Fruit fly (Drosophila melanogaster) whole organism, embryonic: Measurements from ENCODE around the gene RNF220.

Source experiments
- Atf-2 ChIP-seq: fragments of 200-800 bp; sonication (Bioruptor generic); optimal IDR thresholded peaks from 2 replicates; lab custom pipeline; 2016; ENCODE audit warnings: missing biosample characterization, missing genetic modification characterization
- B-H1 ChIP-seq: fragments of 200-800 bp; sonication (Bioruptor generic); IDR thresholded peaks from 3 replicates; pipeline ENCODE4 v1.3.6; 2022; ENCODE audit warnings: missing biosample characterization, missing genetic modification characterization
- BEAF-32 ChIP-seq: fragments of 200-800 bp; sonication (Bioruptor generic); optimal IDR thresholded peaks from 3 replicates; lab custom pipeline; 2017; ENCODE audit warnings: missing biosample characterization, missing genetic modification characterization, mild to moderate bottlenecking, moderate library complexity, missing genetic modification reagents
- Bgb ChIP-seq: fragments of 200-800 bp; sonication (Bioruptor generic); IDR thresholded peaks from 2 replicates; pipeline ENCODE4 v1.3.6; 2022; ENCODE audit warnings: missing biosample characterization, missing genetic modification characterization; ENCODE audit not compliant: partially characterized antibody
- CG10654 ChIP-seq: fragments of 200-800 bp; sonication (Bioruptor generic); optimal IDR thresholded peaks from 2 replicates; lab custom pipeline; 2016; ENCODE audit warnings: missing biosample characterization, missing genetic modification characterization
- CG10979 ChIP-seq: fragments of 200-800 bp; sonication (Bioruptor generic); optimal IDR thresholded peaks from 2 replicates; lab custom pipeline; 2018; ENCODE audit warnings: missing biosample characterization, mild to moderate bottlenecking, missing genetic modification characterization, moderate library complexity
- CG12104 ChIP-seq: fragments of 200-800 bp; sonication (Bioruptor generic); optimal IDR thresholded peaks from 3 replicates; lab custom pipeline; 2016; ENCODE audit warnings: missing biosample characterization, missing genetic modification characterization
- CG12219 ChIP-seq: fragments of 200-800 bp; sonication (Bioruptor generic); optimal IDR thresholded peaks from 3 replicates; lab custom pipeline; 2018; ENCODE audit warnings: missing biosample characterization, mild to moderate bottlenecking, missing genetic modification characterization
- CG12236 ChIP-seq: fragments of 200-800 bp; sonication (Bioruptor generic); optimal IDR thresholded peaks from 2 replicates; lab custom pipeline; 2016; ENCODE audit warnings: missing biosample characterization, missing genetic modification characterization
- CG12659 ChIP-seq: fragments of 200-800 bp; sonication (Bioruptor generic); optimal IDR thresholded peaks from 3 replicates; lab custom pipeline; 2017; ENCODE audit warnings: mild to moderate bottlenecking, missing biosample characterization, missing genetic modification reagents, missing genetic modification characterization
- CG14710 ChIP-seq: fragments of 200-800 bp; sonication (Bioruptor generic); optimal IDR thresholded peaks from 3 replicates; lab custom pipeline; 2019; ENCODE audit warnings: missing biosample characterization, mild to moderate bottlenecking, missing genetic modification characterization, moderate library complexity
- CG15514 ChIP-seq: fragments of 200-800 bp; sonication (Bioruptor generic); optimal IDR thresholded peaks from 3 replicates; lab custom pipeline; 2017; ENCODE audit warnings: missing biosample characterization, missing genetic modification characterization, mild to moderate bottlenecking, moderate library complexity, missing genetic modification reagents
- CG1603 ChIP-seq: fragments of 200-800 bp; sonication (Bioruptor generic); optimal IDR thresholded peaks from 2 replicates; lab custom pipeline; 2019; ENCODE audit warnings: missing biosample characterization, mild to moderate bottlenecking, missing genetic modification characterization, moderate library complexity
- CG1832 ChIP-seq: fragments of 200-800 bp; sonication (Bioruptor generic); optimal IDR thresholded peaks from 2 replicates; lab custom pipeline; 2017; ENCODE audit warnings: missing biosample characterization, mild to moderate bottlenecking, missing genetic modification characterization, inconsistent platforms
- CG3847 ChIP-seq: fragments of 200-800 bp; sonication (Bioruptor generic); IDR thresholded peaks from 2 replicates; pipeline ENCODE4 v1.3.6; 2022; ENCODE audit warnings: missing biosample characterization, missing genetic modification characterization
- CG3995 ChIP-seq: fragments of 200-800 bp; sonication (Bioruptor generic); optimal IDR thresholded peaks from 3 replicates; lab custom pipeline; 2016; ENCODE audit warnings: missing biosample characterization, missing genetic modification characterization
- CG4617 ChIP-seq: fragments of 200-800 bp; sonication (Bioruptor generic); optimal IDR thresholded peaks from 3 replicates; lab custom pipeline; 2016; ENCODE audit warnings: missing biosample characterization, missing genetic modification characterization, borderline replicate concordance
- CG5953 ChIP-seq: fragments of 200-800 bp; sonication (Bioruptor generic); IDR thresholded peaks from 2 replicates; pipeline ENCODE4 v1.3.6; 2022; ENCODE audit warnings: missing biosample characterization, missing genetic modification characterization
- CG7963 ChIP-seq: fragments of 200-800 bp; sonication (Bioruptor generic); IDR thresholded peaks from 3 replicates; pipeline ENCODE4 v1.3.6; 2022; ENCODE audit warnings: missing biosample characterization, missing genetic modification characterization; ENCODE audit not compliant: partially characterized antibody
- CG9437 ChIP-seq: fragments of 200-800 bp; sonication (Bioruptor generic); optimal IDR thresholded peaks from 2 replicates; lab custom pipeline; 2018; ENCODE audit warnings: missing biosample characterization, mild to moderate bottlenecking, missing genetic modification characterization
- E2f2 ChIP-seq: fragments of 200-800 bp; sonication (Bioruptor generic); IDR thresholded peaks from 2 replicates; pipeline ENCODE4 v1.3.6; 2022; ENCODE audit warnings: missing biosample characterization, missing genetic modification characterization
- Ets97D ChIP-seq: fragments of 200-800 bp; sonication (Bioruptor generic); optimal IDR thresholded peaks from 3 replicates; lab custom pipeline; 2016; ENCODE audit warnings: missing biosample characterization, missing genetic modification characterization
- HmgZ ChIP-seq: fragments of 200-800 bp; sonication (Bioruptor generic); optimal IDR thresholded peaks from 2 replicates; lab custom pipeline; 2018; ENCODE audit warnings: missing biosample characterization, mild to moderate bottlenecking, missing genetic modification characterization
- Jarid2 ChIP-seq: fragments of 200-800 bp; sonication (Bioruptor generic); optimal IDR thresholded peaks from 3 replicates; lab custom pipeline; 2017; ENCODE audit warnings: mild to moderate bottlenecking, missing biosample characterization, missing genetic modification reagents, missing genetic modification characterization
- MESR4 ChIP-seq: fragments of 200-800 bp; sonication (Bioruptor generic); optimal IDR thresholded peaks from 2 replicates; lab custom pipeline; 2018; ENCODE audit warnings: missing biosample characterization, mild to moderate bottlenecking, missing genetic modification characterization, moderate library complexity
- Med ChIP-seq: fragments of 200-800 bp; sonication (Bioruptor generic); peaks from one replicate; lab custom pipeline; 2016; ENCODE audit warnings: missing biosample characterization, missing genetic modification characterization, mild to moderate bottlenecking, inconsistent platforms, moderate library complexity
- Myb ChIP-seq: fragments of 200-800 bp; sonication (Bioruptor generic); optimal IDR thresholded peaks from 2 replicates; lab custom pipeline; 2016; ENCODE audit warnings: missing biosample characterization, missing genetic modification characterization
- Neu2 ChIP-seq: fragments of 200-800 bp; sonication (Bioruptor generic); optimal IDR thresholded peaks from 3 replicates; lab custom pipeline; 2016; ENCODE audit warnings: missing biosample characterization, missing genetic modification characterization, borderline replicate concordance
- Scr ChIP-seq: fragments of 200-800 bp; sonication (Bioruptor generic); IDR thresholded peaks from 2 replicates; pipeline ENCODE4 v1.3.6; 2022; ENCODE audit warnings: missing biosample characterization, missing genetic modification characterization; ENCODE audit not compliant: partially characterized antibody
- YL-1 ChIP-seq: fragments of 200-800 bp; sonication (Bioruptor generic); optimal IDR thresholded peaks from 3 replicates; lab custom pipeline; 2017; ENCODE audit warnings: missing biosample characterization, mild to moderate bottlenecking, missing genetic modification characterization
- amos ChIP-seq: fragments of 200-800 bp; sonication (Bioruptor generic); IDR thresholded peaks from 2 replicates; pipeline ENCODE4 v1.3.6; 2022; ENCODE audit warnings: missing biosample characterization, missing genetic modification characterization; ENCODE audit not compliant: partially characterized antibody
- br ChIP-seq: fragments of >200 bp; optimal IDR thresholded peaks from 2 replicates; lab custom pipeline; 2017
- crp ChIP-seq, 2 experiments: fragments of 200-800 bp; sonication (Bioruptor generic); optimal IDR thresholded peaks; 2 replicates in 1 of 2; 3 replicates in 1 of 2; lab custom pipeline; 2017; ENCODE audit warnings: missing biosample characterization in 2 of 2, missing genetic modification characterization in 2 of 2, mild to moderate bottlenecking in 1 of 2, moderate library complexity in 1 of 2
- gem ChIP-seq: fragments of 200-800 bp; sonication (Bioruptor generic); optimal IDR thresholded peaks from 2 replicates; lab custom pipeline; 2019; ENCODE audit warnings: missing biosample characterization, mild to moderate bottlenecking, missing genetic modification characterization, moderate library complexity
- gfzf ChIP-seq: fragments of 200-800 bp; sonication (Bioruptor generic); optimal IDR thresholded peaks from 2 replicates; lab custom pipeline; 2016; ENCODE audit warnings: missing biosample characterization, mild to moderate bottlenecking, missing genetic modification characterization, moderate library complexity
- h ChIP-seq: fragments of >200 bp; optimal IDR thresholded peaks from 2 replicates; lab custom pipeline; 2017
- knrl ChIP-seq: fragments of 200-800 bp; sonication (Bioruptor generic); IDR thresholded peaks from 3 replicates; pipeline ENCODE4 v1.3.6; 2022; ENCODE audit warnings: missing biosample characterization, missing genetic modification characterization; ENCODE audit not compliant: partially characterized antibody
- psq ChIP-seq: fragments of 200-800 bp; sonication (Bioruptor generic); optimal IDR thresholded peaks from 2 replicates; lab custom pipeline; 2017; ENCODE audit warnings: missing biosample characterization, missing genetic modification characterization
- pzg ChIP-seq: fragments of 200-800 bp; sonication (Bioruptor generic); optimal IDR thresholded peaks from 3 replicates; lab custom pipeline; 2018; ENCODE audit warnings: missing biosample characterization, mild to moderate bottlenecking, missing genetic modification characterization, moderate library complexity
- salm ChIP-seq: fragments of 200-800 bp; sonication (Bioruptor generic); optimal IDR thresholded peaks from 2 replicates; lab custom pipeline; 2018; ENCODE audit warnings: missing biosample characterization, mild to moderate bottlenecking, missing genetic modification characterization
- stwl ChIP-seq: fragments of 200-800 bp; sonication (Bioruptor generic); optimal IDR thresholded peaks from 3 replicates; lab custom pipeline; 2018; ENCODE audit warnings: missing biosample characterization, mild to moderate bottlenecking, missing genetic modification characterization, moderate library complexity
- trem ChIP-seq: fragments of 200-800 bp; optimal IDR thresholded peaks from 3 replicates; lab custom pipeline; 2019; ENCODE audit warnings: missing biosample characterization, mild to moderate bottlenecking, missing genetic modification characterization, moderate library complexity
- tup ChIP-seq: fragments of 200-800 bp; sonication (Bioruptor generic); optimal IDR thresholded peaks from 2 replicates; lab custom pipeline; 2016; ENCODE audit warnings: missing biosample characterization, mild to moderate bottlenecking, missing genetic modification characterization, moderate library complexity
- tx ChIP-seq: fragments of 200-800 bp; sonication (Bioruptor generic); optimal IDR thresholded peaks from 2 replicates; lab custom pipeline; 2016; ENCODE audit warnings: missing biosample characterization, missing genetic modification characterization
- unpg ChIP-seq: fragments of 200-800 bp; sonication (Bioruptor generic); optimal IDR thresholded peaks from 3 replicates; lab custom pipeline; 2018; ENCODE audit warnings: missing biosample characterization, mild to moderate bottlenecking, missing genetic modification characterization, moderate library complexity
- wor ChIP-seq: fragments of 200-800 bp; sonication (Bioruptor generic); IDR thresholded peaks from 2 replicates; pipeline ENCODE4 v1.3.6; 2022; ENCODE audit warnings: missing biosample characterization, missing genetic modification characterization

The RNF220 gene

DNA sequence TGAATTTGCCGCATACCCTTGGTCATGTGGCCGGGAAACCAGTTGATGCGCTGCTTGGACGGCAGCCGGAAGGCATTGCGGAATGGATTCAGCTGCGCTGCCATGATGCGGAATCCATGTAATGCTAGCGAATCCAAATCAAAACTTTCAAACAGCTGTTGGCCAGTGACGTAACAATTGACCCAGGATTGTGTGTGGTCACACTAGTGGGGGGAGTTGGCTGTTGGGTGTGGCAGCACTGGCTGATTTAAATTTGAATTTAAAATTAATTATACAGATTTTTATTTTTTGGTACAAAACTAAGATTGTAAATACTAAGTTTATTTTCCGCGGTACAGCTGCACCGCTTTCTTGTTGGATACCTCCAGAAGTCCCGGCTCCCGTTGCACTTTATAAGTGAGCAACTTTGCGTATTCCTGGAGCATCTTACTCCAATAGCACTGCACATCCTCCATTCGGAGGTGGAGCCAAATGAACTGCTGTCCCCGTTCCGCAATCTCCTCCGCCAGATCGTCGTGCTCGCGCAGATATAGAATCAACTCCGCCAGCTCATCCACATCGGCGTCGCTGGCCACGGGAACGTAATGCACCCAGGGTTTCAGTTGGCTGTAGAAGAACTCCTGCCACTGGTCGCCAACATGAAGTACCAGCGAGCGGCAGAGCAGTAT, 21.3 kb upstream of the RNF220 start, which contains the start of gene CG17141 (continued):
- TF ChIP-seq Bgb (GFP tag; lab: Robert Waterston, UW), result peak; percentile 45; the same call in 1 of the 2 replicates
- peak; percentile 43; the same call in 1 of the 3 replicates for TF ChIP-seq knrl (GFP tag; lab: Robert Waterston, UW)
- TF ChIP-seq CG10979 (tag; lab: Kevin White, UChicago), result no peak
- TF ChIP-seq trem (tag; lab: Kevin White, UChicago), result peak; percentile 36
- no peak for TF ChIP-seq CG12104 (GFP tag; lab: Kevin White, UChicago)

DNA sequence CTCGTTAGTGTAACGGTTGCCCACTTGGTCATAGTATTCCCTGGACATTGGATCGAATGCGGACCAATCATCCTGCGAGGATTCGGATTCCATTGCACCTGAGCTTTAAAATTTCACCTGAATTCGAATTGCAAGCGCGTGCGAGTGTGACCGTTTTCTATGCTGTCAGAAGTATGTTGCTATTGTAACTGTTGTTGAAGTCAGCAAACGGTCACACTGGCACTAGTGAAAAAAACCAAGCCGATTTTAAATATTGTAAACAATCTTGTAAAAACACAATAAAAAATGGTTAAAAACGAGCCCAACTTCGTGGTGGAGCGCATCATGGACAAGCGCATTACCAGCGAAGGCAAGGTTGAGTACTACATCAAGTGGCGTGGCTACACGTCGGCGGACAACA, 19.2 kb upstream of the RNF220 start, which contains the start of the genes vret and HP1c:
vret (minus strand) TSS at position 150 of the 400 bp plus-strand sequence.
HP1c (plus strand) TSS at position 189 of the 400 bp plus-strand sequence.
- no peak for TF ChIP-seq wor (GFP tag; lab: Robert Waterston, UW)
- peak in 1 of 2 experiments; percentile 52 for TF ChIP-seq crp (GFP tag; optimal IDR thresholded peaks at IDR 0.05; lab: Kevin White, UChicago)
- TF ChIP-seq CG10654 (GFP tag; lab: Kevin White, UChicago), result no peak
- peak; percentile 74 for TF ChIP-seq Myb
- TF ChIP-seq salm (tag; lab: Kevin White, UChicago), result no peak
- TF ChIP-seq tup (GFP tag; lab: Kevin White, UChicago), result no peak
- peak; percentile 10 for TF ChIP-seq YL-1 (GFP tag; lab: Kevin White, UChicago)
- peak; percentile 83 for TF ChIP-seq gfzf (GFP tag; lab: Kevin White, UChicago)
- no peak for TF ChIP-seq unpg
- no peak for TF ChIP-seq B-H1
- no peak for TF ChIP-seq Atf-2 (GFP tag; lab: Kevin White, UChicago)
- peak; percentile 76 for TF ChIP-seq Med (GFP tag; lab: Kevin White, UChicago)
- peak; percentile 47 for TF ChIP-seq CG3995
- TF ChIP-seq h (lab: Kevin White, UChicago), result no peak
- no peak for TF ChIP-seq CG12236 (GFP tag; lab: Kevin White, UChicago)
- no peak for TF ChIP-seq CG12219 (GFP tag; lab: Kevin White, UChicago)
- TF ChIP-seq amos (GFP tag; lab: Robert Waterston, UW), result peak; percentile 33; the same call in 1 of the 2 replicates
- peak; percentile 59 for TF ChIP-seq CG3847 (GFP tag; lab: Robert Waterston, UW)
- TF ChIP-seq tx (GFP tag; lab: Kevin White, UChicago), result no peak
- no peak for TF ChIP-seq CG1832 (GFP tag; lab: Kevin White, UChicago)
- TF ChIP-seq CG9437 (GFP tag; lab: Kevin White, UChicago), result no peak
- no peak for TF ChIP-seq Jarid2 (GFP tag; lab: Kevin White, UChicago)
- peak; percentile 90 for TF ChIP-seq E2f2 (GFP tag; lab: Robert Waterston, UW)
- TF ChIP-seq Neu2, result no peak
- TF ChIP-seq CG14710 (tag; lab: Kevin White, UChicago), result peak; percentile 95
- peak; percentile 84 for TF ChIP-seq MESR4 (GFP tag; lab: Kevin White, UChicago)
- TF ChIP-seq Bgb (GFP tag; lab: Robert Waterston, UW), result 0 out of 2 replicates have a peak, but pooled peaks have one; percentile 10
- TF ChIP-seq CG12659 (GFP tag; lab: Kevin White, UChicago), result peak; percentile 40
- peak; percentile 69 for TF ChIP-seq stwl (tag; lab: Kevin White, UChicago)
- TF ChIP-seq gem (tag; lab: Kevin White, UChicago), result no peak
- TF ChIP-seq CG5953 (GFP tag; lab: Robert Waterston, UW), result no peak
- no peak for TF ChIP-seq psq (GFP tag; lab: Kevin White, UChicago)
- peak; percentile 38; the same call in 1 of the 2 replicates for TF ChIP-seq Scr (GFP tag; lab: Robert Waterston, UW)
- peak; percentile 78 for TF ChIP-seq pzg (GFP tag; lab: Kevin White, UChicago)
- TF ChIP-seq knrl (GFP tag; lab: Robert Waterston, UW), result no peak
- TF ChIP-seq CG1603 (tag; lab: Kevin White, UChicago), result peak; percentile 97
- peak; percentile 32 for TF ChIP-seq HmgZ (tag; lab: Kevin White, UChicago)
- 0 out of 3 replicates have a peak, but pooled peaks have one; percentile 13 for TF ChIP-seq CG7963 (GFP tag; lab: Robert Waterston, UW)
- TF ChIP-seq Ets97D (GFP tag; lab: Kevin White, UChicago), result peak; percentile 34
- peak; percentile 40 for TF ChIP-seq CG15514 (GFP tag; lab: Kevin White, UChicago)
- peak; percentile 69 for TF ChIP-seq CG4617 (GFP tag; lab: Kevin White, UChicago)
- TF ChIP-seq br, result no peak
- peak; percentile 46 for TF ChIP-seq BEAF-32 (GFP tag; lab: Kevin White, UChicago)
